Worm (Caenorhabditis elegans) whole organism, L4 larva: ENCODE measurements around the gene C37C3.12.

Experiments used
- ama-1 ChIP-seq: fragments of 150-350 bp; optimal IDR thresholded peaks from 2 replicates; lab custom pipeline; 2014; ENCODE audit warnings: inconsistent platforms, mixed read lengths
- lim-7 ChIP-seq: fragments of 200-800 bp; sonication (Bioruptor generic); IDR thresholded peaks from 2 replicates; pipeline ENCODE4 v1.3.6; 2022; ENCODE audit warnings: missing genetic modification characterization, missing compliant biosample characterization
- nhr-28 ChIP-seq: fragments of 150-350 bp; optimal IDR thresholded peaks from 2 replicates; lab custom pipeline; 2014; ENCODE audit warnings: missing biosample characterization, missing genetic modification characterization
- php-3 ChIP-seq: fragments of 200-800 bp; sonication (Bioruptor generic); IDR thresholded peaks from 2 replicates; pipeline ENCODE4 v1.3.6; 2022; ENCODE audit warnings: missing genetic modification reagents, missing genetic modification characterization, missing compliant biosample characterization
- pqm-1 ChIP-seq: sonication (generic microtip); optimal IDR thresholded peaks from 2 replicates; lab custom pipeline; 2017; ENCODE audit warnings: missing biosample characterization, missing genetic modification characterization

ce11 chrV:7861792-7862191 is 22.4 kb upstream of the C37C3.12 start, which contains the start of gene C37C3.17:
- TF ChIP-seq nhr-28 (tag; lab: Kevin White, UChicago) (no peak), pqm-1 (no peak), ama-1 (lab: Kevin White, UChicago) (no peak), php-3 (GFP tag; lab: Robert Waterston, UW) (no peak), lim-7 (GFP tag; lab: Robert Waterston, UW) (no peak)
